Worm (Caenorhabditis elegans) whole organism, mixed stage, embryonic: ENCODE results near the gene Y54F10BM.3.

ENCODE experiments used
- M03D4.4 ChIP-seq: sonication (generic microtip); optimal IDR thresholded peaks from 2 replicates; lab custom pipeline; 2017; ENCODE audit warnings: mild to moderate bottlenecking, missing genetic modification characterization, missing compliant biosample characterization
- bed-3 ChIP-seq: fragments of 200-800 bp; sonication (Bioruptor generic); optimal IDR thresholded peaks from 3 replicates; lab custom pipeline; 2018; ENCODE audit warnings: mild to moderate bottlenecking, missing genetic modification characterization, moderate library complexity, missing compliant biosample characterization
- blmp-1 ChIP-seq: fragments of 150-350 bp; optimal IDR thresholded peaks from 2 replicates; lab custom pipeline; 2014; ENCODE audit warnings: missing biosample characterization, missing genetic modification characterization
- ceh-39 ChIP-seq: fragments of 150-350 bp; optimal IDR thresholded peaks from 2 replicates; lab custom pipeline; 2014; ENCODE audit warnings: missing biosample characterization, missing genetic modification characterization
- ceh-43 ChIP-seq: fragments of 200-800 bp; sonication (Bioruptor generic); optimal IDR thresholded peaks from 2 replicates; lab custom pipeline; 2018; ENCODE audit warnings: mild to moderate bottlenecking, missing genetic modification characterization, moderate library complexity, missing compliant biosample characterization
- ceh-83 ChIP-seq: fragments of 200-800 bp; sonication (Bioruptor generic); optimal IDR thresholded peaks from 2 replicates; lab custom pipeline; 2018; ENCODE audit warnings: mild to moderate bottlenecking, missing genetic modification characterization, missing compliant biosample characterization
- ces-1 ChIP-seq: fragments of 150-350 bp; optimal IDR thresholded peaks from 2 replicates; lab custom pipeline; 2014; ENCODE audit warnings: missing biosample characterization, missing genetic modification reagents, missing genetic modification characterization
- cnd-1 ChIP-seq: fragments of 200-800 bp; sonication (Bioruptor generic); optimal IDR thresholded peaks from 2 replicates; lab custom pipeline; 2018; ENCODE audit warnings: mild to moderate bottlenecking, missing genetic modification characterization, missing compliant biosample characterization
- drap-1 ChIP-seq: fragments of 200-800 bp; sonication (Bioruptor generic); optimal IDR thresholded peaks from 3 replicates; lab custom pipeline; 2018; ENCODE audit warnings: mild to moderate bottlenecking, missing genetic modification characterization, missing compliant biosample characterization
- elt-1 ChIP-seq: sonication (generic microtip); optimal IDR thresholded peaks from 2 replicates; lab custom pipeline; 2017; ENCODE audit warnings: missing genetic modification characterization, mild to moderate bottlenecking, missing compliant biosample characterization, antibody characterized with exemption, moderate library complexity, borderline replicate concordance; ENCODE audit not compliant: insufficient read depth
- elt-3 ChIP-seq: fragments of 150-350 bp; optimal IDR thresholded peaks from 2 replicates; lab custom pipeline; 2014; ENCODE audit warnings: missing biosample characterization, missing genetic modification characterization
- flh-1 ChIP-seq: fragments of 200-800 bp; sonication (Bioruptor generic); optimal IDR thresholded peaks from 2 replicates; lab custom pipeline; 2018; ENCODE audit warnings: mild to moderate bottlenecking, missing genetic modification characterization, moderate library complexity, missing compliant biosample characterization
- ham-2 ChIP-seq: fragments of 200-800 bp; sonication (Bioruptor generic); optimal IDR thresholded peaks from 2 replicates; lab custom pipeline; 2018; ENCODE audit warnings: mild to moderate bottlenecking, missing genetic modification characterization, missing compliant biosample characterization
- hlh-1 ChIP-seq: fragments of 150-350 bp; optimal IDR thresholded peaks from 2 replicates; lab custom pipeline; 2014; ENCODE audit warnings: missing biosample characterization, missing genetic modification reagents, missing genetic modification characterization
- lin-13 ChIP-seq: fragments of 150-350 bp; optimal IDR thresholded peaks from 2 replicates; lab custom pipeline; 2014; ENCODE audit warnings: missing biosample characterization, missing genetic modification characterization
- lin-32 ChIP-seq: fragments of 200-800 bp; sonication (Bioruptor generic); optimal IDR thresholded peaks from 2 replicates; lab custom pipeline; 2018; ENCODE audit warnings: mild to moderate bottlenecking, missing genetic modification characterization, missing compliant biosample characterization
- lsy-2 ChIP-seq: fragments of 150-350 bp; optimal IDR thresholded peaks from 2 replicates; lab custom pipeline; 2014; ENCODE audit warnings: missing biosample characterization, missing genetic modification characterization
- mab-5 ChIP-seq: fragments of 150-350 bp; optimal IDR thresholded peaks from 2 replicates; lab custom pipeline; 2014; ENCODE audit warnings: missing biosample characterization, missing genetic modification characterization
- mep-1 ChIP-seq: fragments of 150-350 bp; optimal IDR thresholded peaks from 2 replicates; lab custom pipeline; 2017; ENCODE audit warnings: missing biosample characterization, missing genetic modification reagents, missing genetic modification characterization, inconsistent platforms
- mls-2 ChIP-seq: sonication (generic microtip); optimal IDR thresholded peaks from 2 replicates; lab custom pipeline; 2016; ENCODE audit warnings: mild to moderate bottlenecking, missing genetic modification characterization, moderate library complexity, missing compliant biosample characterization
- nhr-12 ChIP-seq: fragments of 150-350 bp; optimal IDR thresholded peaks from 2 replicates; lab custom pipeline; 2014; ENCODE audit warnings: missing biosample characterization, missing genetic modification characterization
- nhr-2 ChIP-seq: fragments of 150-350 bp; optimal IDR thresholded peaks from 2 replicates; lab custom pipeline; 2014; ENCODE audit warnings: missing biosample characterization, missing genetic modification characterization
- nhr-237 ChIP-seq: fragments of 150-350 bp; optimal IDR thresholded peaks from 2 replicates; lab custom pipeline; 2014; ENCODE audit warnings: missing biosample characterization, missing genetic modification characterization
- nhr-28 ChIP-seq: fragments of 150-350 bp; optimal IDR thresholded peaks from 2 replicates; lab custom pipeline; 2014; ENCODE audit warnings: missing biosample characterization, missing genetic modification characterization
- nhr-76 ChIP-seq: sonication (generic microtip); optimal IDR thresholded peaks from 2 replicates; lab custom pipeline; 2017; ENCODE audit warnings: missing biosample characterization, missing genetic modification characterization
- pha-4 ChIP-seq: fragments of 150-350 bp; optimal IDR thresholded peaks from 2 replicates; lab custom pipeline; 2018; ENCODE audit warnings: missing biosample characterization, missing genetic modification reagents, missing genetic modification characterization
- sem-2 ChIP-seq: fragments of 200-800 bp; sonication (Bioruptor generic); optimal IDR thresholded peaks from 2 replicates; lab custom pipeline; 2018; ENCODE audit warnings: mild to moderate bottlenecking, missing genetic modification characterization, missing compliant biosample characterization
- tbx-8 ChIP-seq: fragments of 200-800 bp; sonication (Bioruptor generic); optimal IDR thresholded peaks from 2 replicates; lab custom pipeline; 2018; ENCODE audit warnings: mild to moderate bottlenecking, missing genetic modification characterization, moderate library complexity, missing compliant biosample characterization
- unc-120 ChIP-seq: sonication (generic microtip); optimal IDR thresholded peaks from 2 replicates; lab custom pipeline; 2017; ENCODE audit warnings: missing genetic modification characterization, missing compliant biosample characterization; ENCODE audit not compliant: poor library complexity, severe bottlenecking
- unc-39 ChIP-seq: fragments of 150-350 bp; optimal IDR thresholded peaks from 2 replicates; lab custom pipeline; 2014; ENCODE audit warnings: missing biosample characterization, missing genetic modification characterization
- unc-62 ChIP-seq: fragments of 150-350 bp; optimal IDR thresholded peaks from 2 replicates; lab custom pipeline; 2014; ENCODE audit warnings: missing biosample characterization, missing genetic modification reagents, missing genetic modification characterization
- zip-8 ChIP-seq: fragments of 150-350 bp; optimal IDR thresholded peaks from 2 replicates; lab custom pipeline; 2014; ENCODE audit warnings: missing biosample characterization, missing genetic modification characterization
- ztf-11 ChIP-seq: fragments of 150-350 bp; optimal IDR thresholded peaks from 2 replicates; lab custom pipeline; 2014; ENCODE audit warnings: missing biosample characterization, missing genetic modification characterization

Gene Y54F10BM.3

DNA sequence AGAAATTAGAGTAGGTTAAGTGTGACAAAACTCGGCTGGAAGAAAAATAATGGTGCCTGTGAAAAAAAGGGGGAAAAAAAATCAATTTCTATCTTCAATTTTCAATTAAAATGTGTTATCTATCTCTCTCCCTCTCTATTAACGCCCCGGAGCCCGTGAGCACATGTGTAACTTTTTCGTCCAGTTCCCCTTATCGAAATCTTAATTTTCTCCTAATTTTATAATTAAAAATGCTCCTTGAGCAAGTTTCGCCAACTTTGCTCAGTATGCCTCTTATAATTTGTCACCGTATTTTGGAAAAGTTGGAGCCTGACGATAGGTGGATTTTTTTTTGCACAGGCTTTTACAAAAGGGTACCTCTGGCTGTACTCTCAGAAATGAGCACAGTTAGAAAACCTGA, 26.2 kb downstream of the Y54F10BM.3 start, which contains the start of the genes fbxa-1 and Y54F10BM.20:
Gene fbxa-1, minus strand, starts transcription at position 101 of the 400 bp plus-strand sequence.
Gene Y54F10BM.20, plus strand, starts transcription at position 231 of the 400 bp plus-strand sequence.
- no peak for TF ChIP-seq mls-2
- no peak for TF ChIP-seq mab-5
- TF ChIP-seq flh-1 (GFP tag; lab: Kevin White, UChicago) = no peak
- TF ChIP-seq nhr-76 (tag; lab: Kevin White, UChicago) = no peak
- no peak for TF ChIP-seq zip-8 (tag; lab: Kevin White, UChicago)
- TF ChIP-seq hlh-1 (tag; lab: Kevin White, UChicago) = no peak
- TF ChIP-seq sem-2 (GFP tag; lab: Kevin White, UChicago) = no peak
- TF ChIP-seq nhr-12 = no peak
- no peak for TF ChIP-seq nhr-237
- no peak for TF ChIP-seq unc-120 (tag; lab: Kevin White, UChicago)
- no peak for TF ChIP-seq unc-62 (GFP tag; lab: Kevin White, UChicago)
- no peak for TF ChIP-seq ceh-43 (GFP tag; lab: Kevin White, UChicago)
- no peak for TF ChIP-seq M03D4.4 (tag; lab: Kevin White, UChicago)
- TF ChIP-seq elt-3 (tag; lab: Kevin White, UChicago) = no peak
- TF ChIP-seq cnd-1 (tag; lab: Kevin White, UChicago) = no peak
- no peak for TF ChIP-seq lsy-2
- TF ChIP-seq ceh-39 (tag; lab: Kevin White, UChicago) = no peak
- TF ChIP-seq, all 35 proteins: peak for 0

DNA sequence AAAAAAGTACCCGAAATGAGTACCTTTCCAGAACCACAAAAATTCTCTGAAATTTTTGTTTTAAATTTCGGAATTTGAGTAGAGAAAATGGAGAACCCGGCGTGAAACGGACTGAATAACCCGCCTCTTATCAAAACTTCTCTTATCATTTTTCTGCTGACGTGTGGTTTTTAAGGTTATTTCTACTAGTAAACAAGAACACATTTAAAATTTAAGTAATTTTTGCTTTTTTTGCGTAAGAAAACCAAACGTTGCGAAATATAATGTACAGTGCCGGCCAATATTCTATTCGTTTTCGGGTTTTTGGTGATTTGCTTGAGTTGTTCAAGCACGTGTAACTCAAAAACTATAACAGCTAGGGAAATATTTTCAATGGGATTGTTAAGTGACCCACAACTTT, 29.2 kb downstream of the Y54F10BM.3 start:
- TF ChIP-seq nhr-237 (no peak), lsy-2 (no peak), ham-2 (no peak), mep-1 (no peak), unc-62 (GFP tag; lab: Kevin White, UChicago) (no peak), ceh-83 (no peak), drap-1 (GFP tag; lab: Kevin White, UChicago) (no peak), mab-5 (no peak), elt-1 (no peak), ceh-43 (GFP tag; lab: Kevin White, UChicago) (no peak), mls-2 (no peak), nhr-12 (no peak), cnd-1 (tag; lab: Kevin White, UChicago) (no peak), unc-39 (no peak), M03D4.4 (tag; lab: Kevin White, UChicago) (no peak), blmp-1 (tag; lab: Kevin White, UChicago) (no peak), elt-3 (tag; lab: Kevin White, UChicago) (no peak), ztf-11 (no peak)

DNA sequence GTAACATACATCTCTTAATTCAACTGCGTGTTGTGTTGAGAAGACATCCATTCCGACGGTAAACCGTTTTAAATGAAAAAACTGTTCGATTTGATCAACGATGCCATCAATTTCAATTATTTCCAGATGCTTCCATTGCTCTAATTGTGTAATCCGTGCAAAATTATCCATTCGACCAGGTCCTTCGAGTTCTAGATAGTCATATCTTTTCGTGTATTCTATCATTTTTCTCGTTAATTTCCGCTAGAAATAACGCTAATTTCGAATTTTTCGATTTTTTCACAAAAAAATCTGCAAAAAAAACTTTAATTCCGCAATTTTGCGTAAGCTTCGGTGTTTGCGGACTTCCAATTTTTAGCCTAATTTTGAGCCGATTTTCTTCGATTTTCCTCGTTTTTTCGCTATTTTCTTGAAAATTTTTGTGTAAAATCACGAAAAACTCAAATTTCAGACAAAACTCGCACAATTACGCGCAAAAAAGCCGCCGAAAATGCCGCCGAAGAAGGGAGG, 32.2 kb downstream of the Y54F10BM.3 start, which contains the start of the genes fbxa-66 and iffb-1:
Gene fbxa-66, minus strand, starts transcription at position 51 of the 510 bp plus-strand sequence.
Gene iffb-1, plus strand, starts transcription at position 452 of the 510 bp plus-strand sequence.
- TF ChIP-seq ces-1 (GFP tag; lab: Kevin White, UChicago) (peak; percentile 44), tbx-8 (GFP tag; lab: Kevin White, UChicago) (no peak)

DNA sequence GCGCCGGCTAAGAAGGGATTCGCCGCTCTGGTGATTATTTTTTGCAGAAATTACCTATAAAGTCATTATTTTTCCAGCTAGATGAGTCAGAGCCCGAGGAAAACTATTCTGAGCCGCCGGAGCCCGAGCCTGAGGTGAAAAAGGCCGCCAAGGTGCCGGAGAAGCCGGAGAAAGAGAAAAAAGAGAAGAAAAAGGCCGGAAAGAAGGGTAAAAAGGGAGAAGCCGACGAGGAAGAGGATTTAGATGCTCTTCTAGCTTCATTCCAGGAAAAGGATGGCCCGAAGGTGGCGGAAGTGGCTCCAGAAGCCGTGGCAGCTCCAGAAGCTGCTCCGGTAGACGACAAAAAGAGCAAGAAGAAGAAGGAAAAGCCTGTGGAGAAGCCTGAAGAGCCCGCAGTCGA, 32.9 kb downstream of the Y54F10BM.3 start:
- TF ChIP-seq ceh-43 (GFP tag; lab: Kevin White, UChicago) = no peak
- TF ChIP-seq hlh-1 (tag; lab: Kevin White, UChicago) = no peak
- TF ChIP-seq nhr-76 (tag; lab: Kevin White, UChicago) = no peak
- no peak for TF ChIP-seq lin-32 (GFP tag; lab: Kevin White, UChicago)
- TF ChIP-seq M03D4.4 (tag; lab: Kevin White, UChicago) = no peak

DNA sequence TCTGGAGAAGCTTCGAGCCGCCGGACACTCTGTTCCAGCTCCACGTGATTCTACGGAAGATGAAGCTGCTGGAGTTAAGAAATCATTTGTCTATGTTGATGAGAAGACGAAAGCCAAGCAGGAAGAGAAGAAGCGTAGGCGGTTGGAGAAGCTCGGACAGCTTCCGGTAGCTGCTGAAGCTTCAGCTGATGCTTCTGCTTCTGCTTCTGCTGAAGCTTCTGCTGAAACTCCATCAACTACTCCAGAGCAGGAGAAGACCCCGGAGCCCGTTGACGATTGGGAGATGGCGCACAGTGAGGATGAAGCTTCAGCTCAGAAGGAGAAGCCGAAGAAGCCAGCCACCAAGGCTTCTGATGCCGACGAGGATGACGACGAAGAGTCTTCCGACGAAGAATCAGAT, 34.6 kb downstream of the Y54F10BM.3 start:
- TF ChIP-seq ces-1 (GFP tag; lab: Kevin White, UChicago) (no peak), mls-2 (no peak), lsy-2 (no peak), nhr-28 (tag; lab: Kevin White, UChicago) (no peak), unc-62 (GFP tag; lab: Kevin White, UChicago) (no peak), elt-3 (tag; lab: Kevin White, UChicago) (no peak), nhr-12 (no peak), ham-2 (no peak), unc-39 (no peak), nhr-2 (tag; lab: Kevin White, UChicago) (no peak), lin-13 (tag; lab: Kevin White, UChicago) (no peak), ceh-39 (tag; lab: Kevin White, UChicago) (no peak), pha-4 (tag; lab: Kevin White, UChicago) (no peak), ceh-43 (GFP tag; lab: Kevin White, UChicago) (no peak), elt-1 (no peak), blmp-1 (tag; lab: Kevin White, UChicago) (no peak), sem-2 (GFP tag; lab: Kevin White, UChicago) (no peak), ceh-83 (no peak), bed-3 (GFP tag; lab: Kevin White, UChicago) (no peak)
